Worm (Caenorhabditis elegans) whole organism, young adult: ENCODE data around the gene F18E9.1.
A peak's percentile ranks its signal among the peaks of the same experiment; 100 is the strongest.

Experiments
- B0019.2 ChIP-seq: fragments of 200-800 bp; sonication (Bioruptor generic); conservative IDR thresholded peaks from 2 replicates; pipeline ENCODE4 v1.3.6; 2022; ENCODE audit warnings: missing genetic modification reagents, missing genetic modification characterization, missing compliant biosample characterization
- B0261.1 ChIP-seq: sonication (generic microtip); optimal IDR thresholded peaks from 2 replicates; lab custom pipeline; 2016; ENCODE audit warnings: mild to moderate bottlenecking, missing genetic modification characterization, moderate library complexity, missing compliant biosample characterization
- C17E4.6 ChIP-seq: fragments of 200-800 bp; sonication (Bioruptor generic); IDR thresholded peaks from 2 replicates; pipeline ENCODE4 v1.3.6; 2022; ENCODE audit warnings: missing genetic modification reagents, missing genetic modification characterization, missing compliant biosample characterization
- F10E7.11 ChIP-seq: sonication (generic microtip); optimal IDR thresholded peaks from 2 replicates; lab custom pipeline; 2017; ENCODE audit warnings: mild to moderate bottlenecking, missing genetic modification characterization, moderate library complexity, missing compliant biosample characterization
- F33H1.4 ChIP-seq: fragments of 200-800 bp; sonication (Bioruptor generic); IDR thresholded peaks from 2 replicates; pipeline ENCODE4 v1.3.6; 2022; ENCODE audit warnings: missing genetic modification reagents, missing genetic modification characterization, missing compliant biosample characterization
- F49E8.2 ChIP-seq: sonication (generic microtip); optimal IDR thresholded peaks from 3 replicates; lab custom pipeline; 2017; ENCODE audit warnings: missing genetic modification characterization, mild to moderate bottlenecking, missing compliant biosample characterization, antibody characterized with exemption, moderate library complexity; ENCODE audit not compliant: insufficient read depth
- F52B5.7 ChIP-seq: sonication (generic microtip); optimal IDR thresholded peaks from 2 replicates; lab custom pipeline; 2016; ENCODE audit warnings: mild to moderate bottlenecking, missing genetic modification characterization, missing compliant biosample characterization
- F55B11.4 ChIP-seq: sonication (generic microtip); optimal IDR thresholded peaks from 2 replicates; lab custom pipeline; 2016; ENCODE audit warnings: missing compliant biosample characterization, missing genetic modification characterization, borderline replicate concordance; ENCODE audit not compliant: insufficient read depth
- K11D2.4 ChIP-seq: fragments of 200-800 bp; sonication (Bioruptor generic); IDR thresholded peaks from 2 replicates; pipeline ENCODE4 v1.3.6; 2022; ENCODE audit warnings: missing genetic modification reagents, missing genetic modification characterization, missing compliant biosample characterization
- K12H6.12 ChIP-seq: fragments of 200-800 bp; sonication (Bioruptor generic); optimal IDR thresholded peaks from 2 replicates; lab custom pipeline; 2018; ENCODE audit warnings: mild to moderate bottlenecking, missing genetic modification characterization, missing compliant biosample characterization
- T07F8.4 ChIP-seq: sonication (generic microtip); optimal IDR thresholded peaks from 2 replicates; lab custom pipeline; 2016; ENCODE audit warnings: mild to moderate bottlenecking, missing genetic modification characterization, moderate library complexity, missing compliant biosample characterization
- Y53G8AR.9 ChIP-seq: fragments of 200-800 bp; sonication (Bioruptor generic); conservative IDR thresholded peaks from 2 replicates; pipeline ENCODE4 v1.3.6; 2022; ENCODE audit warnings: missing genetic modification reagents, missing genetic modification characterization, missing compliant biosample characterization
- Y67H2A.10 ChIP-seq: fragments of 200-800 bp; sonication (Bioruptor generic); conservative IDR thresholded peaks from 2 replicates; pipeline ENCODE4 v1.3.6; 2022; ENCODE audit warnings: missing genetic modification reagents, missing genetic modification characterization, missing compliant biosample characterization
- akir-1 ChIP-seq: fragments of 200-800 bp; sonication (Bioruptor generic); optimal IDR thresholded peaks from 2 replicates; lab custom pipeline; 2018; ENCODE audit warnings: mild to moderate bottlenecking, missing genetic modification characterization, moderate library complexity, missing compliant biosample characterization
- atf-7 ChIP-seq: sonication (generic microtip); optimal IDR thresholded peaks from 2 replicates; lab custom pipeline; 2017; ENCODE audit warnings: mild to moderate bottlenecking, missing genetic modification characterization, missing compliant biosample characterization
- attf-3 ChIP-seq: fragments of 200-800 bp; sonication (Bioruptor generic); conservative IDR thresholded peaks from 2 replicates; pipeline ENCODE4 v1.3.6; 2022; ENCODE audit warnings: missing genetic modification reagents, missing genetic modification characterization, missing compliant biosample characterization
- attf-6 ChIP-seq: fragments of 200-800 bp; sonication (Bioruptor generic); IDR thresholded peaks from 2 replicates; pipeline ENCODE4 v1.3.6; 2022; ENCODE audit warnings: missing genetic modification reagents, missing genetic modification characterization, missing compliant biosample characterization
- bed-2 ChIP-seq: fragments of 200-800 bp; sonication (Bioruptor generic); IDR thresholded peaks from 2 replicates; pipeline ENCODE4 v1.3.6; 2022; ENCODE audit warnings: missing genetic modification reagents, missing genetic modification characterization, missing compliant biosample characterization
- cebp-1 ChIP-seq, 2 experiments: fragments of 200-800 bp in 1 of 2; sonication (Bioruptor generic) in 1 of 2; sonication (generic microtip) in 1 of 2; IDR thresholded peaks in 1 of 2; optimal IDR thresholded peaks in 1 of 2; 2 replicates each; pipeline versions ENCODE4 v1.3.6 to Lab custom; 2017 to 2022; ENCODE audit warnings: missing compliant biosample characterization in 2 of 2, missing genetic modification characterization in 2 of 2, mild to moderate bottlenecking in 1 of 2, missing genetic modification reagents in 1 of 2, moderate library complexity in 1 of 2
- ceh-100 ChIP-seq: fragments of 200-800 bp; sonication (Bioruptor generic); IDR thresholded peaks from 2 replicates; pipeline ENCODE4 v1.3.6; 2022; ENCODE audit warnings: missing genetic modification reagents, missing genetic modification characterization, missing compliant biosample characterization
- ceh-27 ChIP-seq: fragments of 200-800 bp; sonication (Bioruptor generic); optimal IDR thresholded peaks from 2 replicates; lab custom pipeline; 2018; ENCODE audit warnings: mild to moderate bottlenecking, missing genetic modification characterization, moderate library complexity, missing compliant biosample characterization
- ceh-91 ChIP-seq: fragments of 200-800 bp; sonication (Bioruptor generic); IDR thresholded peaks from 2 replicates; pipeline ENCODE4 v1.3.6; 2022; ENCODE audit warnings: missing genetic modification reagents, missing genetic modification characterization, missing compliant biosample characterization
- die-1 ChIP-seq: sonication (generic microtip); optimal IDR thresholded peaks from 2 replicates; lab custom pipeline; 2016; ENCODE audit warnings: missing genotype, mild to moderate bottlenecking, missing genetic modification characterization, missing compliant biosample characterization
- egl-44 ChIP-seq: fragments of 200-800 bp; sonication (Bioruptor generic); IDR thresholded peaks from 2 replicates; pipeline ENCODE4 v1.3.6; 2022; ENCODE audit warnings: missing genetic modification reagents, missing genetic modification characterization, missing compliant biosample characterization
- egrh-3 ChIP-seq: fragments of 200-800 bp; sonication (Bioruptor generic); IDR thresholded peaks from 2 replicates; pipeline ENCODE4 v1.3.6; 2022; ENCODE audit warnings: missing genetic modification reagents, missing genetic modification characterization, missing compliant biosample characterization
- fkh-3 ChIP-seq: sonication (generic microtip); optimal IDR thresholded peaks from 2 replicates; lab custom pipeline; 2016; ENCODE audit warnings: mild to moderate bottlenecking, missing genetic modification characterization, missing compliant biosample characterization
- hmg-1.2 ChIP-seq: fragments of 200-800 bp; sonication (Bioruptor generic); IDR thresholded peaks from 2 replicates; pipeline ENCODE4 v1.3.6; 2022; ENCODE audit warnings: missing genetic modification reagents, missing genetic modification characterization, missing compliant biosample characterization
- let-607 ChIP-seq, 2 experiments: fragments of 200-800 bp in 1 of 2; sonication (Bioruptor generic) in 1 of 2; sonication (generic microtip) in 1 of 2; optimal IDR thresholded peaks; 2 replicates each; lab custom pipeline; 2016 to 2018; ENCODE audit warnings: mild to moderate bottlenecking in 2 of 2, missing compliant biosample characterization in 2 of 2, missing genetic modification characterization in 2 of 2, moderate library complexity in 2 of 2, missing genotype in 1 of 2
- lin-40 ChIP-seq: sonication (generic microtip); optimal IDR thresholded peaks from 2 replicates; lab custom pipeline; 2016; ENCODE audit warnings: missing genetic modification characterization, mild to moderate bottlenecking, missing compliant biosample characterization, missing genotype, missing genetic modification reagents
- lsy-27 ChIP-seq: sonication (generic microtip); optimal IDR thresholded peaks from 2 replicates; lab custom pipeline; 2017; ENCODE audit warnings: missing genetic modification characterization, mild to moderate bottlenecking, missing compliant biosample characterization, antibody characterized with exemption, missing genotype, borderline replicate concordance; ENCODE audit not compliant: insufficient read depth
- madf-10 ChIP-seq: sonication (generic microtip); optimal IDR thresholded peaks from 2 replicates; lab custom pipeline; 2016; ENCODE audit warnings: mild to moderate bottlenecking, missing genetic modification characterization, missing compliant biosample characterization
- madf-8 ChIP-seq: fragments of 200-800 bp; sonication (Bioruptor generic); conservative IDR thresholded peaks from 2 replicates; pipeline ENCODE4 v1.3.6; 2022; ENCODE audit warnings: missing genetic modification reagents, missing genetic modification characterization, missing compliant biosample characterization
- mes-4 ChIP-seq: sonication (generic microtip); optimal IDR thresholded peaks from 2 replicates; lab custom pipeline; 2016; ENCODE audit warnings: missing genotype, missing genetic modification characterization, missing compliant biosample characterization
- nhr-120 ChIP-seq: fragments of 200-800 bp; sonication (Bioruptor generic); IDR thresholded peaks from 2 replicates; pipeline ENCODE4 v1.3.6; 2022; ENCODE audit warnings: missing genetic modification characterization, missing compliant biosample characterization
- nhr-179 ChIP-seq: sonication (generic microtip); optimal IDR thresholded peaks from 2 replicates; lab custom pipeline; 2016; ENCODE audit warnings: mild to moderate bottlenecking, missing genetic modification characterization, missing compliant biosample characterization
- nhr-27 ChIP-seq: fragments of 200-800 bp; sonication (Bioruptor generic); optimal IDR thresholded peaks from 2 replicates; lab custom pipeline; 2018; ENCODE audit warnings: mild to moderate bottlenecking, missing genetic modification characterization, moderate library complexity, missing compliant biosample characterization
- nhr-90 ChIP-seq: sonication (generic microtip); optimal IDR thresholded peaks from 2 replicates; lab custom pipeline; 2016; ENCODE audit warnings: missing genotype, mild to moderate bottlenecking, missing genetic modification characterization, missing compliant biosample characterization
- rec-8 ChIP-seq, 2 experiments: sonication (generic microtip); optimal IDR thresholded peaks; 2 replicates each; lab custom pipeline; 2016; ENCODE audit warnings: mild to moderate bottlenecking in 2 of 2, missing genetic modification characterization in 2 of 2, missing genetic modification reagents in 2 of 2, missing genotype in 2 of 2, missing biosample characterization in 1 of 2, missing compliant biosample characterization in 1 of 2, moderate library complexity in 1 of 2
- sdz-38 ChIP-seq: sonication (generic microtip); optimal IDR thresholded peaks from 2 replicates; lab custom pipeline; 2016; ENCODE audit warnings: missing genotype, missing genetic modification characterization, missing compliant biosample characterization
- snpc-4 ChIP-seq, 5 experiments: fragments of 150-350 bp in 1 of 5; sonication (generic microtip) in 4 of 5; optimal IDR thresholded peaks; 2 replicates each; lab custom pipeline; 2014 to 2018; ENCODE audit warnings: missing genetic modification characterization in 5 of 5, missing biosample characterization in 3 of 5, antibody characterized with exemption in 2 of 5, mild to moderate bottlenecking in 2 of 5, missing compliant biosample characterization in 2 of 5, missing genotype in 2 of 5, moderate library complexity in 2 of 5, missing genetic modification reagents in 1 of 5
- somi-1 ChIP-seq: fragments of 200-800 bp; sonication (Bioruptor generic); optimal IDR thresholded peaks from 2 replicates; lab custom pipeline; 2018; ENCODE audit warnings: mild to moderate bottlenecking, missing genetic modification characterization, missing compliant biosample characterization
- tbp1 ChIP-seq: fragments of 200-800 bp; sonication (Bioruptor generic); optimal IDR thresholded peaks from 2 replicates; lab custom pipeline; 2018; ENCODE audit warnings: mild to moderate bottlenecking, missing genetic modification characterization, missing compliant biosample characterization
- zfh-2 ChIP-seq: fragments of 200-800 bp; sonication (Bioruptor generic); conservative IDR thresholded peaks from 2 replicates; pipeline ENCODE4 v1.3.6; 2022; ENCODE audit warnings: missing genetic modification reagents, missing genetic modification characterization, missing compliant biosample characterization
- ztf-25 ChIP-seq: fragments of 200-800 bp; sonication (Bioruptor generic); IDR thresholded peaks from 2 replicates; pipeline ENCODE4 v1.3.6; 2022; ENCODE audit warnings: missing genetic modification reagents, missing genetic modification characterization, missing compliant biosample characterization

F18E9.1 gene

ce11 chrX:8554029-8554428, 47.3 kb upstream of the F18E9.1 start:
- no peak for TF ChIP-seq lin-40 (tag; lab: Kevin White, UChicago)
- no peak for TF ChIP-seq F49E8.2
- TF ChIP-seq die-1 (tag; lab: Kevin White, UChicago): no peak
- TF ChIP-seq fkh-3 (tag; lab: Kevin White, UChicago): no peak
- TF ChIP-seq B0019.2: no peak
- TF ChIP-seq akir-1: no peak
- no peak for TF ChIP-seq egl-44
- no peak for TF ChIP-seq madf-8 (GFP tag; lab: Robert Waterston, UW)
- TF ChIP-seq nhr-179 (tag; lab: Kevin White, UChicago): no peak
- TF ChIP-seq C17E4.6 (GFP tag; lab: Robert Waterston, UW): no peak
- no peak for TF ChIP-seq snpc-4 (GFP tag; optimal IDR thresholded peaks at IDR 0.05; lab: Kevin White, UChicago)
- no peak for TF ChIP-seq snpc-4 (tag; optimal IDR thresholded peaks at IDR 0.05; lab: Kevin White, UChicago)
- TF ChIP-seq, all 124 proteins: peak for 0

ce11 chrX:8556614-8557196, 44.6 kb upstream of the F18E9.1 start, which contains the start of gene utx-1:
Gene utx-1, plus strand, starts transcription at chrX:8557146.
- no peak for TF ChIP-seq attf-6 (GFP tag; lab: Robert Waterston, UW)
- no peak for TF ChIP-seq somi-1 (GFP tag; lab: Kevin White, UChicago)
- TF ChIP-seq B0019.2: no peak
- TF ChIP-seq B0261.1 (tag; lab: Kevin White, UChicago): no peak
- TF ChIP-seq akir-1: no peak
- TF ChIP-seq nhr-120: no peak
- TF ChIP-seq Y67H2A.10 (GFP tag; lab: Robert Waterston, UW): no peak
- TF ChIP-seq sdz-38 (tag; lab: Kevin White, UChicago): no peak
- peak; percentile 44; the same call in 1 of the 2 replicates for TF ChIP-seq zfh-2 (GFP tag; lab: Robert Waterston, UW)
- no peak for TF ChIP-seq fkh-3 (tag; lab: Kevin White, UChicago)
- TF ChIP-seq cebp-1 (GFP tag; IDR thresholded peaks at IDR 0.05; lab: Robert Waterston, UW): peak; percentile 86
- peak; percentile 98 for TF ChIP-seq cebp-1 (tag; optimal IDR thresholded peaks at IDR 0.05; lab: Kevin White, UChicago)
- no peak for TF ChIP-seq K11D2.4 (GFP tag; lab: Robert Waterston, UW)
- peak; percentile 83; the same call in 1 of the 2 replicates for TF ChIP-seq hmg-1.2 (GFP tag; lab: Robert Waterston, UW)
- no peak for TF ChIP-seq bed-2
- no peak for TF ChIP-seq F33H1.4 (GFP tag; lab: Robert Waterston, UW)
- TF ChIP-seq T07F8.4 (tag; lab: Kevin White, UChicago): no peak
- TF ChIP-seq ceh-100 (GFP tag; lab: Robert Waterston, UW): no peak
- no peak for TF ChIP-seq ztf-25 (GFP tag; lab: Robert Waterston, UW)
- TF ChIP-seq K12H6.12 (tag; lab: Kevin White, UChicago): no peak
- no peak for TF ChIP-seq nhr-90
- no peak for TF ChIP-seq die-1 (tag; lab: Kevin White, UChicago)
- TF ChIP-seq atf-7 (tag; lab: Kevin White, UChicago): no peak
- TF ChIP-seq F52B5.7: no peak
- no peak for TF ChIP-seq ceh-27 (GFP tag; lab: Kevin White, UChicago)
- TF ChIP-seq egrh-3 (GFP tag; lab: Robert Waterston, UW): no peak
- TF ChIP-seq let-607 (tag; optimal IDR thresholded peaks at IDR 0.05; lab: Kevin White, UChicago): no peak
- no peak for TF ChIP-seq tbp1 (GFP tag; lab: Kevin White, UChicago)
- no peak for TF ChIP-seq F55B11.4 (tag; lab: Kevin White, UChicago)
- no peak for TF ChIP-seq mes-4 (tag; lab: Kevin White, UChicago)
- TF ChIP-seq lsy-27 (tag; lab: Kevin White, UChicago): no peak
- TF ChIP-seq F10E7.11 (tag; lab: Kevin White, UChicago): no peak
- no peak for TF ChIP-seq ceh-91 (GFP tag; lab: Robert Waterston, UW)
- TF ChIP-seq madf-10 (tag; lab: Kevin White, UChicago): no peak
- TF ChIP-seq Y53G8AR.9 (GFP tag; lab: Robert Waterston, UW): no peak
- TF ChIP-seq nhr-27: no peak
- TF ChIP-seq rec-8 (tag; optimal IDR thresholded peaks at IDR 0.05; lab: Kevin White, UChicago): no peak
- TF ChIP-seq lin-40 (tag; lab: Kevin White, UChicago): peak; percentile 30
- no peak for TF ChIP-seq nhr-179 (tag; lab: Kevin White, UChicago)
- TF ChIP-seq attf-3 (GFP tag; lab: Robert Waterston, UW): peak; percentile 78
